Worm (Caenorhabditis elegans) whole organism, L4 larva: Measurements from ENCODE around the gene ccnk-1.

Experiments used
- F10B5.3 ChIP-seq: sonication (generic microtip); optimal IDR thresholded peaks from 2 replicates; lab custom pipeline; 2016; ENCODE audit warnings: mild to moderate bottlenecking, missing genetic modification characterization, missing compliant biosample characterization
- F44E2.7 ChIP-seq: fragments of 200-800 bp; sonication (Bioruptor generic); IDR thresholded peaks from 2 replicates; pipeline ENCODE4 v2.1.2; 2022; ENCODE audit warnings: missing genetic modification characterization, missing compliant biosample characterization
- T20F7.1 ChIP-seq: fragments of 200-800 bp; sonication (Bioruptor generic); optimal IDR thresholded peaks from 2 replicates; lab custom pipeline; 2018; ENCODE audit warnings: mild to moderate bottlenecking, missing genetic modification characterization, missing compliant biosample characterization
- Y5F2A.4 ChIP-seq: fragments of 200-800 bp; sonication (Bioruptor generic); optimal IDR thresholded peaks from 2 replicates; lab custom pipeline; 2018; ENCODE audit warnings: mild to moderate bottlenecking, missing genetic modification characterization, missing compliant biosample characterization
- ZK546.5 ChIP-seq, 2 experiments: sonication (generic microtip); optimal IDR thresholded peaks; 2 replicates each; lab custom pipeline; 2017; ENCODE audit warnings: missing biosample characterization in 2 of 2, missing genetic modification characterization in 2 of 2
- aha-1 ChIP-seq: fragments of 150-350 bp; peaks from one replicate; lab custom pipeline; 2014; ENCODE audit warnings: missing biosample characterization, missing genetic modification characterization
- ceh-62 ChIP-seq: sonication (generic microtip); optimal IDR thresholded peaks from 2 replicates; lab custom pipeline; 2017; ENCODE audit warnings: missing biosample characterization, missing genetic modification characterization
- ces-1 ChIP-seq: fragments of 150-350 bp; sonication (generic microtip); optimal IDR thresholded peaks from 4 replicates; lab custom pipeline; 2014; ENCODE audit warnings: missing biosample characterization, missing genetic modification reagents, missing genetic modification characterization
- daf-16 ChIP-seq, 3 experiments: sonication (generic microtip); optimal IDR thresholded peaks; 2 replicates each; lab custom pipeline; 2016 to 2017; ENCODE audit warnings: missing genetic modification characterization in 3 of 3, missing genetic modification reagents in 3 of 3, mild to moderate bottlenecking in 2 of 3, missing compliant biosample characterization in 2 of 3, missing biosample characterization in 1 of 3, moderate library complexity in 1 of 3
- daf-8 ChIP-seq: fragments of 200-800 bp; sonication (Bioruptor generic); IDR thresholded peaks from 2 replicates; pipeline ENCODE4 v1.3.6; 2022; ENCODE audit warnings: missing genetic modification characterization, missing compliant biosample characterization
- dmd-6 ChIP-seq: fragments of 200-800 bp; sonication (Bioruptor generic); IDR thresholded peaks from 2 replicates; pipeline ENCODE4 v1.3.6; 2022; ENCODE audit warnings: missing genetic modification reagents, missing genetic modification characterization, missing compliant biosample characterization
- duxl-1 ChIP-seq: sonication (generic microtip); optimal IDR thresholded peaks from 2 replicates; lab custom pipeline; 2016; ENCODE audit warnings: mild to moderate bottlenecking, missing genetic modification characterization, moderate library complexity, missing compliant biosample characterization; ENCODE audit not compliant: poor library complexity
- dve-1 ChIP-seq: sonication (generic microtip); optimal IDR thresholded peaks from 2 replicates; lab custom pipeline; 2017; ENCODE audit warnings: antibody characterized with exemption, mild to moderate bottlenecking, missing genetic modification characterization, missing compliant biosample characterization; ENCODE audit not compliant: insufficient read depth
- fos-1 ChIP-seq: fragments of 150-350 bp; optimal IDR thresholded peaks from 2 replicates; lab custom pipeline; 2014; ENCODE audit warnings: missing biosample characterization, missing genetic modification characterization
- hif-1 ChIP-seq, 2 experiments: sonication (generic microtip); optimal IDR thresholded peaks; 2 replicates each; lab custom pipeline; 2016 to 2017; ENCODE audit warnings: missing compliant biosample characterization in 2 of 2, missing genetic modification characterization in 2 of 2, missing genetic modification reagents in 2 of 2, missing genotype in 2 of 2, mild to moderate bottlenecking in 1 of 2
- hlh-11 ChIP-seq: fragments of 200-800 bp; sonication (Bioruptor generic); optimal IDR thresholded peaks from 2 replicates; lab custom pipeline; 2018; ENCODE audit warnings: mild to moderate bottlenecking, missing genetic modification characterization, missing compliant biosample characterization
- hmg-1.1 ChIP-seq: fragments of 200-800 bp; sonication (Bioruptor generic); IDR thresholded peaks from 2 replicates; pipeline ENCODE4 v1.3.6; 2022; ENCODE audit warnings: missing genetic modification reagents, missing genetic modification characterization, missing compliant biosample characterization
- lim-7 ChIP-seq: fragments of 200-800 bp; sonication (Bioruptor generic); IDR thresholded peaks from 2 replicates; pipeline ENCODE4 v1.3.6; 2022; ENCODE audit warnings: missing genetic modification characterization, missing compliant biosample characterization
- lin-38 ChIP-seq: fragments of 200-800 bp; sonication (Bioruptor generic); IDR thresholded peaks from 2 replicates; pipeline ENCODE4 v1.3.6; 2022; ENCODE audit warnings: missing genetic modification reagents, missing genetic modification characterization, missing compliant biosample characterization
- madf-9 ChIP-seq: fragments of 200-800 bp; sonication (Bioruptor generic); conservative IDR thresholded peaks from 2 replicates; pipeline ENCODE4 v1.3.6; 2022; ENCODE audit warnings: missing genetic modification reagents, missing genetic modification characterization, missing compliant biosample characterization
- mdl-1 ChIP-seq, 2 experiments: fragments of 150-350 bp in 1 of 2; sonication (generic microtip) in 1 of 2; optimal IDR thresholded peaks; 2 replicates each; lab custom pipeline; 2014 to 2017; ENCODE audit warnings: missing biosample characterization in 2 of 2, missing genetic modification characterization in 2 of 2
- mdt-29 ChIP-seq: fragments of 200-800 bp; sonication (Bioruptor generic); IDR thresholded peaks from 2 replicates; pipeline ENCODE4 v1.3.6; 2022; ENCODE audit warnings: missing genetic modification reagents, missing genetic modification characterization, missing compliant biosample characterization
- mes-2 ChIP-seq: sonication (generic microtip); optimal IDR thresholded peaks from 2 replicates; lab custom pipeline; 2016; ENCODE audit warnings: missing genotype, mild to moderate bottlenecking, missing genetic modification characterization, missing compliant biosample characterization; ENCODE audit not compliant: poor library complexity, severe bottlenecking
- mxl-2 ChIP-seq: fragments of 200-800 bp; sonication (Bioruptor generic); conservative IDR thresholded peaks from 2 replicates; pipeline ENCODE4 v1.3.6; 2022; ENCODE audit warnings: missing genetic modification reagents, missing genetic modification characterization, missing compliant biosample characterization
- nhr-10 ChIP-seq: fragments of 150-350 bp; optimal IDR thresholded peaks from 2 replicates; lab custom pipeline; 2014; ENCODE audit warnings: missing biosample characterization, missing genetic modification characterization
- nhr-102 ChIP-seq: sonication (generic microtip); optimal IDR thresholded peaks from 2 replicates; lab custom pipeline; 2016; ENCODE audit warnings: mild to moderate bottlenecking, missing genetic modification characterization, moderate library complexity, missing compliant biosample characterization
- nhr-237 ChIP-seq: sonication (generic microtip); optimal IDR thresholded peaks from 2 replicates; lab custom pipeline; 2017; ENCODE audit warnings: missing biosample characterization, missing genetic modification characterization
- nhr-28 ChIP-seq: fragments of 150-350 bp; optimal IDR thresholded peaks from 2 replicates; lab custom pipeline; 2014; ENCODE audit warnings: missing biosample characterization, missing genetic modification characterization
- nhr-41 ChIP-seq: fragments of 200-800 bp; sonication (Bioruptor generic); IDR thresholded peaks from 2 replicates; pipeline ENCODE4 v1.3.6; 2022; ENCODE audit warnings: missing genetic modification reagents, missing genetic modification characterization, missing compliant biosample characterization
- nhr-77 ChIP-seq: fragments of 150-350 bp; optimal IDR thresholded peaks from 2 replicates; lab custom pipeline; 2014; ENCODE audit warnings: missing biosample characterization, missing genetic modification characterization
- pha-4 ChIP-seq, 2 experiments: fragments of 150-350 bp in 1 of 2; fragments of 200-800 bp in 1 of 2; sonication (Bioruptor generic) in 1 of 2; IDR thresholded peaks in 1 of 2; optimal IDR thresholded peaks in 1 of 2; 2 replicates each; pipeline versions ENCODE4 v1.3.6 to Lab custom; 2014 to 2022; ENCODE audit warnings: missing genetic modification characterization in 2 of 2, missing genetic modification reagents in 2 of 2, missing biosample characterization in 1 of 2, missing compliant biosample characterization in 1 of 2
- php-3 ChIP-seq: fragments of 200-800 bp; sonication (Bioruptor generic); IDR thresholded peaks from 2 replicates; pipeline ENCODE4 v1.3.6; 2022; ENCODE audit warnings: missing genetic modification reagents, missing genetic modification characterization, missing compliant biosample characterization
- pqm-1 ChIP-seq: sonication (generic microtip); optimal IDR thresholded peaks from 2 replicates; lab custom pipeline; 2017; ENCODE audit warnings: missing biosample characterization, missing genetic modification characterization
- saeg-2 ChIP-seq: fragments of 200-800 bp; sonication (Bioruptor generic); IDR thresholded peaks from 2 replicates; pipeline ENCODE4 v1.3.6; 2022; ENCODE audit warnings: missing genetic modification reagents, missing genetic modification characterization, missing compliant biosample characterization
- sdz-12 ChIP-seq: fragments of 200-800 bp; sonication (Bioruptor generic); optimal IDR thresholded peaks from 2 replicates; lab custom pipeline; 2018; ENCODE audit warnings: mild to moderate bottlenecking, missing genetic modification characterization, missing compliant biosample characterization
- set-16 ChIP-seq: fragments of 200-800 bp; sonication (Bioruptor generic); IDR thresholded peaks from 2 replicates; pipeline ENCODE4 v1.3.6; 2022; ENCODE audit warnings: missing genetic modification reagents, missing genetic modification characterization, missing compliant biosample characterization
- tag-97 ChIP-seq: fragments of 200-800 bp; sonication (Bioruptor generic); IDR thresholded peaks from 2 replicates; pipeline ENCODE4 v1.3.6; 2022; ENCODE audit warnings: missing genetic modification characterization, missing compliant biosample characterization
- tra-1 ChIP-seq: fragments of 200-800 bp; sonication (Bioruptor generic); IDR thresholded peaks from 2 replicates; pipeline ENCODE4 v1.3.6; 2022; ENCODE audit warnings: missing genetic modification reagents, missing genetic modification characterization, missing compliant biosample characterization
- vab-7 ChIP-seq: fragments of 200-800 bp; sonication (Bioruptor generic); IDR thresholded peaks from 2 replicates; pipeline ENCODE4 v1.3.6; 2022; ENCODE audit warnings: missing genetic modification reagents, missing genetic modification characterization, missing compliant biosample characterization
- zfp-3 ChIP-seq: fragments of 200-800 bp; sonication (Bioruptor generic); conservative IDR thresholded peaks from 2 replicates; pipeline ENCODE4 v1.3.6; 2022; ENCODE audit warnings: missing genetic modification reagents, missing genetic modification characterization, missing compliant biosample characterization
- zip-2 ChIP-seq: fragments of 150-350 bp; optimal IDR thresholded peaks from 2 replicates; lab custom pipeline; 2014; ENCODE audit warnings: missing biosample characterization, missing genetic modification characterization
- ztf-11 ChIP-seq: fragments of 150-350 bp; optimal IDR thresholded peaks from 2 replicates; lab custom pipeline; 2014; ENCODE audit warnings: missing biosample characterization, missing genetic modification characterization
- ztf-7 ChIP-seq: fragments of 150-350 bp; optimal IDR thresholded peaks from 2 replicates; lab custom pipeline; 2014; ENCODE audit warnings: missing biosample characterization, missing genetic modification characterization

ccnk-1 gene

DNA sequence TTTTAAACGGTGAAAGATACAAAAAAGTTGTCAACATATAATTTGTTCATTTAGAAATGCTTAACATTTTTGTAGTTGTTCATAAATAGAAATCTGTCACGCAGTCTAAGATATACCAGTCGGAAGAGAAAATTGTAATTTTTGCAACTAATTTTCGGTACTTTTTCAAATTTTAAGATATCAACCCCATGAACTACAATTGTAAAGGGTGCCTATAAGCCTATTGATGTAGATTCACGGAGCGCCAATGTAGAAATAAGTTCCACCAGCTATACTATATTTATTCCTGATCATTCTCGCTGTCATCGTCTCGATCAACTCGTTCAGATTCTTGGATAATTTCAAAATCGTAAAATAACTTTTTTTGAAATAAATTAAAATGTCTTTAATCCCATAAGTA lies 17.4 kb upstream of the ccnk-1 start:
- no peak for TF ChIP-seq tag-97 (GFP tag; lab: Robert Waterston, UW)
- peak; percentile 54 for TF ChIP-seq lin-38
- peak; percentile 39 for TF ChIP-seq zfp-3
- TF ChIP-seq nhr-28 = no peak
- 0 out of 2 replicates have a peak, but pooled peaks have one; percentile 15 for TF ChIP-seq php-3
- no peak for TF ChIP-seq daf-16 (GFP tag; optimal IDR thresholded peaks at IDR 0.05; lab: Kevin White, UChicago)
- peak; percentile 25 for TF ChIP-seq daf-16 (tag; optimal IDR thresholded peaks at IDR 0.05; lab: Kevin White, UChicago)
- TF ChIP-seq T20F7.1 (GFP tag; lab: Kevin White, UChicago) = peak; percentile 66

DNA sequence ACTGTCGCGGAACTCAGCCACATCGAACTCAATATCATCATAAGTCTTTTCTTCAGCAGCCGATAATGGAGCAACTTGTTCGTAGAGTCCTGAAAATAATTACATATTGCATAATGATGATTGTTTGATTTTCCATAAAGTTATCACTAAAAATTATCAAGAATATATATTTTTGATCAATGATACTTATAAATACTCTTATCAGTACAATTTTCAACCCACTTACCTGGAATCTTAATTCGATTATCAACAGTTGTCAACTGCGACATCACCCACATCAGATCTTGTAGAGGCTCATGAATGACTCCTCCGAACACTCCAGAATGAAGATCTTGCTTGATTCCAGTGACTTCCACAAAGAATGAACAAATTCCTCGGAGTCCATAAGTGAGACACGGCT lies 16.4 kb upstream of the ccnk-1 start:
- TF ChIP-seq dve-1 (tag; lab: Kevin White, UChicago) (peak; percentile 36), hlh-11 (tag; lab: Kevin White, UChicago) (peak; percentile 34), hmg-1.1 (GFP tag; lab: Robert Waterston, UW) (no peak), pqm-1 (tag; lab: Kevin White, UChicago) (peak; percentile 5), T20F7.1 (GFP tag; lab: Kevin White, UChicago) (no peak), nhr-237 (no peak), nhr-10 (tag; lab: Kevin White, UChicago) (no peak), zfp-3 (no peak), fos-1 (no peak), nhr-41 (GFP tag; lab: Robert Waterston, UW) (no peak), vab-7 (no peak), tra-1 (no peak), mxl-2 (no peak), daf-8 (GFP tag; lab: Robert Waterston, UW) (no peak), daf-16 (GFP tag; optimal IDR thresholded peaks at IDR 0.05; lab: Kevin White, UChicago) (no peak), daf-16 (tag; optimal IDR thresholded peaks at IDR 0.05; lab: Kevin White, UChicago) (peak; percentile 66), dmd-6 (GFP tag; lab: Robert Waterston, UW) (peak; percentile 35; the same call in 1 of the 2 replicates), lin-38 (no peak)

DNA sequence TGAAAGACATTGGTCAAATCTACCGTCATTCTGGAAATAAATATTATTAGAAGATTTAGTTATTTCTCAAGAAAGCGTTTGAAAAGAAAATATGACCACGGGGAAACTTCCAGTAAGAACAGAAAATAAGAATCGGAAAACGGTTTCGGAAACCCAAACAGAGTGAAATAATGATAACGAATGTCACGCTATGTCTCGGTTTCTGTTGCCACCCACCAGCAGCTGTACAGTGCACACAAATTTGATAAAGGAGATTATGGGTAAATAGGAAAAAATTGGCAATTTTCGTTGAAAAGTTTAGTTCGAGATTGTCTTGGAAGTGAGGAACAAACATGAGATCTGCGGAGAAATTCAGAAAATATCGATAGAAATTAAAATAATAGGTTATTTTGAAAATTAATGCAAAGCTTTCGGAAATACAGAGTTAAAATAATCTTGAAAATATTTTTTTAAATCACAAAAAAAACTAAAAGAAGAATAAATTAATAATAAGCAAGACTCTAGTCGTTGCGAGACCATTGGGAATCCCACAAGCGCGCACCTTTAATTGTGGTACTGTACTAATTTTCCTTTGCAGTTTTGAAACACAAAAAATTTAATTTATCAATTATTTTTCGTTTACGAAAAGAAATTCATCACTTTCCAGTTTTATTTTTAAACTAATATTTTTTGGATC lies 15.2 kb upstream of the ccnk-1 start, which contains the start of gene pes-9:
pes-9 (minus strand) TSS at position 30 of the 676 bp plus-strand sequence.
- TF ChIP-seq nhr-102 (tag; lab: Kevin White, UChicago) (no peak), duxl-1 (no peak), mdt-29 (GFP tag; lab: Robert Waterston, UW) (no peak), zip-2 (tag; lab: Kevin White, UChicago) (no peak), saeg-2 (GFP tag; lab: Robert Waterston, UW) (no peak), pqm-1 (tag; lab: Kevin White, UChicago) (peak; percentile 78), nhr-77 (tag; lab: Kevin White, UChicago) (no peak), tra-1 (no peak), T20F7.1 (GFP tag; lab: Kevin White, UChicago) (no peak), mdl-1 (tag; optimal IDR thresholded peaks at IDR 0.05; lab: Kevin White, UChicago) (no peak), ztf-7 (tag; lab: Kevin White, UChicago) (no peak), madf-9 (no peak), F44E2.7 (GFP tag; lab: Robert Waterston, UW) (no peak), ces-1 (GFP tag; lab: Kevin White, UChicago) (no peak), aha-1 (tag; lab: Kevin White, UChicago) (no peak), ztf-11 (tag; lab: Kevin White, UChicago) (no peak), dve-1 (tag; lab: Kevin White, UChicago) (peak; percentile 49), ZK546.5 (tag; optimal IDR thresholded peaks at IDR 0.05; lab: Kevin White, UChicago) (no peak), dmd-6 (GFP tag; lab: Robert Waterston, UW) (peak; percentile 11; the same call in 1 of the 2 replicates), hlh-11 (tag; lab: Kevin White, UChicago) (peak; percentile 57), nhr-237 (no peak), ceh-62 (no peak), daf-16 (GFP tag; optimal IDR thresholded peaks at IDR 0.05; lab: Kevin White, UChicago) (no peak), daf-16 (tag; optimal IDR thresholded peaks at IDR 0.05; lab: Kevin White, UChicago) (peak; percentile 76), Y5F2A.4 (GFP tag; lab: Kevin White, UChicago) (no peak), tag-97 (GFP tag; lab: Robert Waterston, UW) (no peak), sdz-12 (GFP tag; lab: Kevin White, UChicago) (no peak), hif-1 (tag; optimal IDR thresholded peaks at IDR 0.05; lab: Kevin White, UChicago) (no peak), pha-4 (GFP tag; IDR thresholded peaks at IDR 0.05; lab: Robert Waterston, UW) (no peak), pha-4 (tag; optimal IDR thresholded peaks at IDR 0.05; lab: Kevin White, UChicago) (no peak), nhr-28 (peak; percentile 27), F10B5.3 (tag; lab: Kevin White, UChicago) (no peak), mes-2 (tag; lab: Kevin White, UChicago) (peak; percentile 25), lim-7 (no peak), set-16 (GFP tag; lab: Robert Waterston, UW) (no peak)
